Fruit fly (Drosophila melanogaster): ENCODE measurements around the gene Ada2b.

Gene Ada2b

dm6 chr3R:8197137-8197536 lies 43.2 kb downstream of the Ada2b start (continued):
- peak; percentile 4 for TF ChIP-seq CG34406 (GFP tag; optimal IDR thresholded peaks at IDR 0.05)
- peak; percentile 47 for TF ChIP-seq Sox102F (GFP tag; optimal IDR thresholded peaks at IDR 0.05)
- TF ChIP-seq Gug (GFP tag; IDR thresholded peaks at IDR 0.05) = no peak
- TF ChIP-seq CG1621 (tag; optimal IDR thresholded peaks at IDR 0.05) = peak; percentile 32
- TF ChIP-seq dac (GFP tag; optimal IDR thresholded peaks at IDR 0.05) = no peak
- no peak for TF ChIP-seq CG8119 (GFP tag; IDR thresholded peaks at IDR 0.05)
- peak; percentile 7 for TF ChIP-seq achi (GFP tag; optimal IDR thresholded peaks at IDR 0.05)
- TF ChIP-seq CG6163 (GFP tag; IDR thresholded peaks at IDR 0.05) = peak; percentile 64
- no peak for TF ChIP-seq spab (GFP tag; optimal IDR thresholded peaks at IDR 0.05)
- TF ChIP-seq salr (GFP tag; optimal IDR thresholded peaks at IDR 0.05) = peak in 1 of 2 experiments; percentile 42
- TF ChIP-seq CG6854 (GFP tag; optimal IDR thresholded peaks at IDR 0.05) = no peak
- TF ChIP-seq Ets96B (tag; optimal IDR thresholded peaks at IDR 0.05) = peak; percentile 51
- peak; percentile 45 for TF ChIP-seq CG6808 (GFP tag; optimal IDR thresholded peaks at IDR 0.05)
- TF ChIP-seq ss (GFP tag; optimal IDR thresholded peaks at IDR 0.05) = peak in 1 of 2 experiments; percentile 22
- TF ChIP-seq CG11902 (GFP tag; optimal IDR thresholded peaks at IDR 0.05) = peak; percentile 25
- no peak for TF ChIP-seq CG15336 (GFP tag; IDR thresholded peaks at IDR 0.05)
- peak; percentile 54 for TF ChIP-seq Hr39 (GFP tag; optimal IDR thresholded peaks at IDR 0.05)
- no peak for TF ChIP-seq CG4318 (GFP tag; optimal IDR thresholded peaks at IDR 0.05)
- peak; percentile 29 for TF ChIP-seq dsx (GFP tag; optimal IDR thresholded peaks at IDR 0.05; ENCODE audit: poor library complexity, severe bottlenecking)
- TF ChIP-seq Sox15 (GFP tag; optimal IDR thresholded peaks at IDR 0.05) = no peak
- peak; percentile 45 for TF ChIP-seq esn (GFP tag; optimal IDR thresholded peaks at IDR 0.05)
- peak; percentile 45 for TF ChIP-seq Sox14 (GFP tag; optimal IDR thresholded peaks at IDR 0.05)
- TF ChIP-seq topi (GFP tag; optimal IDR thresholded peaks at IDR 0.05) = peak; percentile 42
- TF ChIP-seq CG6276 (GFP tag; optimal IDR thresholded peaks at IDR 0.05) = no peak
- TF ChIP-seq CG16779 (tag; optimal IDR thresholded peaks at IDR 0.05) = no peak
- TF ChIP-seq net (GFP tag; optimal IDR thresholded peaks at IDR 0.05) = no peak
- TF ChIP-seq Ets21C (GFP tag; optimal IDR thresholded peaks at IDR 0.05) = no peak
- TF ChIP-seq Lpt (GFP tag; optimal IDR thresholded peaks at IDR 0.05) = no peak
- no peak for TF ChIP-seq Hr38 (GFP tag; optimal IDR thresholded peaks at IDR 0.05)

- TF ChIP-seq CG10631 (GFP tag; optimal IDR thresholded peaks at IDR 0.05) (no peak), eg (GFP tag; IDR thresholded peaks at IDR 0.05) (no peak), dsx (GFP tag; optimal IDR thresholded peaks at IDR 0.05; ENCODE audit: poor library complexity, severe bottlenecking) (no peak), CG10669 (GFP tag; optimal IDR thresholded peaks at IDR 0.05) (no peak), Eip78C (GFP tag) (no peak), CG7368 (GFP tag; optimal IDR thresholded peaks at IDR 0.05) (no peak), CG1621 (tag; optimal IDR thresholded peaks at IDR 0.05) (no peak), CG6276 (GFP tag; optimal IDR thresholded peaks at IDR 0.05) (no peak), Hr39 (GFP tag; optimal IDR thresholded peaks at IDR 0.05) (no peak), Sox102F (GFP tag; optimal IDR thresholded peaks at IDR 0.05) (no peak), topi (GFP tag; optimal IDR thresholded peaks at IDR 0.05) (no peak), fd59A (GFP tag; optimal IDR thresholded peaks at IDR 0.05) (no peak), CG9139 (GFP tag; optimal IDR thresholded peaks at IDR 0.05) (no peak), Eip93F (GFP tag; optimal IDR thresholded peaks at IDR 0.05) (no peak), lz (GFP tag; optimal IDR thresholded peaks at IDR 0.05) (no peak), CG11294 (GFP tag; IDR thresholded peaks at IDR 0.05) (no peak), CG4318 (GFP tag; optimal IDR thresholded peaks at IDR 0.05) (no peak), Hr4 (GFP tag; optimal IDR thresholded peaks at IDR 0.05) (no peak)
Measured at dm6 chr3R:8195049-8195448, 45.3 kb downstream of the Ada2b start.

dm6 chr3R:8193120-8193519 lies 47.2 kb downstream of the Ada2b start:
- no peak for TF ChIP-seq CG3919 (GFP tag; optimal IDR thresholded peaks at IDR 0.05)
- TF ChIP-seq CG16779 (tag; optimal IDR thresholded peaks at IDR 0.05) = no peak

Data from whole organism, prepupa.